Worm (Caenorhabditis elegans): ENCODE measurements around the gene C40H1.9.

Gene C40H1.9

DNA sequence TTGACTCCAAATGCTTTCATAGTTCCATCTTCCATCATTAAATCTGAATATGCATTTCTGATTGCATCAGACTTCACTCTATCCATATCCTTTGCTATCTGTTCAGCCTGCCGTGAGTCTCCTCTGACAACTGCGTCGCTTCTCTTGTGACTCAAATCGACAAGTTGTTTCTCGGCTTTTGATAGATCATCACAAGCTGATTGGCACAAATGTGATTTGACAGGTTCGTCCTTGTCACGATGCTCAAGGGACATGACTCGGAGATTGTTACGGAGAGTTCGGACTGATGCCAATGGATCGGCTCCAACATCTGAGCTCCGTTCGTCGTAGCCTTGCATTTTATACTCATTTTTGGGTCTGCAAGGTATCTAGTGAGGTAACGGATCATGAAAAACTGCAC is 9.0 kb downstream of the C40H1.9 start:
- TF ChIP-seq lin-11 (tag; optimal IDR thresholded peaks at IDR 0.05): no peak
- TF ChIP-seq lsy-2 (tag; optimal IDR thresholded peaks at IDR 0.05): peak in 1 of 2 experiments; percentile 13
- no peak for TF ChIP-seq F13H6.1 (tag; optimal IDR thresholded peaks at IDR 0.05)
- TF ChIP-seq zag-1 (tag; optimal IDR thresholded peaks at IDR 0.05): no peak
- TF ChIP-seq nhr-23 (tag; optimal IDR thresholded peaks at IDR 0.05): no peak
- TF ChIP-seq unc-62 (GFP tag; optimal IDR thresholded peaks at IDR 0.05): no peak
- peak; percentile 73 for TF ChIP-seq nhr-129 (tag; optimal IDR thresholded peaks at IDR 0.05)

DNA sequence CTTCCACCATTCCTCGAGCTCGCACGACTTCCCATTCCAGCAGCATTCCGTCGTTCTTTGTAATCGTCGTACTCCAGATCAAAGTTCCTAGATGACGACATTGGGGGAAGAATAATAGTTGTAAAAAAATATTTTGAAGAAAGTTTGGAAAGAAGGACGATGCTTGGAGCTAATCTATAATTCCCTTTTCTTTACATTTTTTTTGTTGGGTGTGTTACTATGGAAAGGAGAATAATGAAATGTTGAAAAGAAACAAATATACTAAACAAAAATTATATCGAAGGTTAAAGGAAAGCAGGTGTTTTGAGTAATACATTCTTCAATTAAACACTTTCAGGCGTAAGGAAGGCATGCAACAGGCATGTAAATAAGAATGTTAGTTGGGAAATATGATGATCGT is 9.5 kb downstream of the C40H1.9 start, which contains the start of gene C40H1.3:
TSS of gene C40H1.3 (minus strand) at position 101 of the 400 bp plus-strand sequence.
- TF ChIP-seq ztf-11 (tag; optimal IDR thresholded peaks at IDR 0.05): no peak

DNA sequence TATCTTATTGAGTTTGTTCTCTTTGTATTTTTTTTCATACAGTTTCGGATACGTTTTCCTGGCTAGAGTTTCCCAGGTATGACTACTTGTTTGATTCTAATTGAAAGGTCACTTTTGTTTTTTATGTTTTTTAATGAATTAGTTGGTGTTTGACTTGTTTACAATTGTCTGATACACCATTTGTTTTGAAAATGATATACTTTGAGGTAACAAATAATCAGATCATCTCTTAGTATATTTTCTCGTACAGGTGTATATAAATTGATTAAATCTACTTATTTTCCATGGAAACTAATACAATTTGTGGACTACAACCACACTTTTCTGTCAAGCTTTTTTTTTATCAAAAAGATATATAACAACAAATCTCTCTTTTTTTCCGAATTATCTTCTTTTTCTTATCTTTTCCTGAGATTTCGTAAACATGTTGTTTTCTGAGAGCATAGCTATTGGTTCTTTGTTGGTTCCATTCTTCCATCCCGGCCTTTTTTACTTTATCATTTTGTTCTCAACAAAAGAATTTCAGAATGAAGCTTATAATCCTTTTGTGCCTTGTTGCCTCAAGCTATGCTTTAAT is 10.1 kb downstream of the C40H1.9 start, which contains the start of gene ttr-5:
TSS of gene ttr-5 (plus strand) at position 527 of the 577 bp plus-strand sequence.
- TF ChIP-seq snpc-4 (tag; optimal IDR thresholded peaks at IDR 0.05): no peak
- no peak for TF ChIP-seq nhr-23 (tag; optimal IDR thresholded peaks at IDR 0.05)
- TF ChIP-seq nhr-21 (tag; optimal IDR thresholded peaks at IDR 0.05): no peak
- no peak for TF ChIP-seq dmd-4 (tag; optimal IDR thresholded peaks at IDR 0.05)
- no peak for TF ChIP-seq lin-13 (GFP tag; optimal IDR thresholded peaks at IDR 0.05)
- no peak for TF ChIP-seq ceh-82 (tag; optimal IDR thresholded peaks at IDR 0.05)
- TF ChIP-seq elt-1 (tag; optimal IDR thresholded peaks at IDR 0.05): no peak

DNA sequence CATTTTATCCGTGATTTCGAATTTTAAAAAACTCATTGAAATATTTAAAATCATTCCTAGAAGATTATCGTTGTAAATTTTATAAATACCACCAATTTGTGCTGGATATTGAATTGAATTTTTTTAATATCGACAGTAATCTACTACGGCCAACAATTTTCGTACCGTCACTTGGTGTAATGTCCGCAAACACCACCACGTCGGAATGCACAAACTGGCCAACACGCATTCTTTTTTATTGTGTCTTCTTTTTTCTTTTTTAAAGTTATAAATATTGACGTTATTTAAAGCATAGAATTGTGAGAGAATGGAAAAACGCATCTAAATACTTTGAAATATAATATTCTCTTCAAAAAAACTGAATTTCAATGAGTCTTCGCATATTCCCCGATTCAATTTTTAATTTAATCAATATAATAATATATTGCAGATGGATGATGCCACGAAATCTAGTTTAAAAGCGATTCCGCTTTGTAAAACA is 11.4 kb downstream of the C40H1.9 start, which contains the start of gene ufc-1:
TSS of gene ufc-1 (plus strand) at position 431 of the 481 bp plus-strand sequence.
- no peak for TF ChIP-seq blmp-1 (tag; optimal IDR thresholded peaks at IDR 0.05; ENCODE audit: insufficient read depth)
- no peak for TF ChIP-seq F13H6.1 (tag; optimal IDR thresholded peaks at IDR 0.05)
- no peak for TF ChIP-seq ceh-16 (tag; optimal IDR thresholded peaks at IDR 0.05)
- TF ChIP-seq zag-1 (tag; optimal IDR thresholded peaks at IDR 0.05): no peak
- no peak for TF ChIP-seq sma-3 (GFP tag; optimal IDR thresholded peaks at IDR 0.05)
- TF ChIP-seq C34F6.9 (tag; optimal IDR thresholded peaks at IDR 0.05): peak; percentile 24
- peak in 1 of 2 experiments; percentile 74 for TF ChIP-seq lsy-2 (tag; optimal IDR thresholded peaks at IDR 0.05)
- no peak for TF ChIP-seq Y55F3AM.14 (GFP tag; optimal IDR thresholded peaks at IDR 0.05)
- no peak for TF ChIP-seq lin-13 (GFP tag; optimal IDR thresholded peaks at IDR 0.05)

DNA sequence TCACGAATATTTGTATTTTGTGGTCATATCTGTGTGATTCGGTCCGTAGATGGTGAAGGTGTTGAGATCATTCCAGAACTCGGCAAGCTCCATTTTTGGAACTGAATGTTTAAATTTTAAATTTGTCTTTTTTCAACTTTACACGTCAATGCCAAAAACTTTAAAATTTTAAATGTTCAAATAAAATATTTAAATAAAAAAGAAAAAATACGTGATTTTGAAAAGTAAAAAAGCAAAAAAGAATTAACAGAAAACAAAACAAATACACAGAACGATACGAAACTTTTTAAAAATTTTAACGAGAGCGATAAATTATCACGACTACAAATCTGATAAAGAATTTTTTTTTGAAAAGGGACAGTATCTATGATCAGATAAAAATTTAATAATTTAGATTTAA is 14.4 kb downstream of the C40H1.9 start, which contains the start of gene elo-4:
TSS of gene elo-4 (minus strand) at position 101 of the 400 bp plus-strand sequence.
- no peak for TF ChIP-seq unc-62 (GFP tag; optimal IDR thresholded peaks at IDR 0.05)
- no peak for TF ChIP-seq snpc-4 (tag; optimal IDR thresholded peaks at IDR 0.05)
- TF ChIP-seq unc-55 (GFP tag; optimal IDR thresholded peaks at IDR 0.05): no peak
- no peak for TF ChIP-seq ceh-82 (tag; optimal IDR thresholded peaks at IDR 0.05)
- no peak for TF ChIP-seq lin-11 (tag; optimal IDR thresholded peaks at IDR 0.05)
- no peak for TF ChIP-seq ztf-11 (tag; optimal IDR thresholded peaks at IDR 0.05)
- TF ChIP-seq nhr-25 (tag; optimal IDR thresholded peaks at IDR 0.05): no peak
- no peak for TF ChIP-seq sem-4 (tag; optimal IDR thresholded peaks at IDR 0.05)
- no peak for TF ChIP-seq nhr-11 (tag; optimal IDR thresholded peaks at IDR 0.05)
- TF ChIP-seq ama-1 (optimal IDR thresholded peaks at IDR 0.05): no peak
- no peak for TF ChIP-seq aly-2 (tag; optimal IDR thresholded peaks at IDR 0.05)
- no peak for TF ChIP-seq zag-1 (tag; optimal IDR thresholded peaks at IDR 0.05)
- TF ChIP-seq alr-1 (tag; optimal IDR thresholded peaks at IDR 0.05): no peak
- TF ChIP-seq mab-5 (tag; optimal IDR thresholded peaks at IDR 0.05): no peak
- no peak for TF ChIP-seq lsy-2 (tag; optimal IDR thresholded peaks at IDR 0.05)
- no peak for TF ChIP-seq nhr-129 (tag; optimal IDR thresholded peaks at IDR 0.05)
- no peak for TF ChIP-seq nhr-77 (tag; optimal IDR thresholded peaks at IDR 0.05)

DNA sequence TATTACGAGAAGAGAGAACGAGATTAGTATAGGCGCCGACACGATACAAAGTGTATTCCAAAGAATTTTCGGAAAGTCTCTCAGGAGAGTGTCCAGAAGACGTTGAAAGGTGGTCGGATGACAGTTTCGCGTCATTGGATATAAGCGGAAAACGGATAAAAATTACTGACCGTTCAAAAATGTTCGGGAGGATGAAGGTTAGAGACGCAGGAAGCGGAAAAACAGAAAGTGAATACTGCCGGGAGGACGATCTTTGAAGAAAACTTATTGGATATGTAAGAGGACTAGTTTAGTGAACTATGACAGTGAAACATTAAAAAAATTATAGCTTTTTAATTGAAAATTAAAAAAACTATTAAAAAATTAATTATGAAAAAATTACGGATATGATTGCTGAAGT is 15.3 kb downstream of the C40H1.9 start:
- TF ChIP-seq unc-62 (GFP tag; optimal IDR thresholded peaks at IDR 0.05) (no peak), sem-4 (tag; optimal IDR thresholded peaks at IDR 0.05) (no peak), lin-11 (tag; optimal IDR thresholded peaks at IDR 0.05) (no peak), nhr-77 (tag; optimal IDR thresholded peaks at IDR 0.05) (no peak), peb-1 (tag; optimal IDR thresholded peaks at IDR 0.05) (no peak), nhr-6 (tag; optimal IDR thresholded peaks at IDR 0.05) (no peak), ama-1 (optimal IDR thresholded peaks at IDR 0.05) (no peak), elt-1 (tag; optimal IDR thresholded peaks at IDR 0.05) (no peak), C34F6.9 (tag; optimal IDR thresholded peaks at IDR 0.05) (no peak)
